Worm (Caenorhabditis elegans) whole organism, early embryonic: ENCODE measurements around the gene srh-41.

Experiments
- B0310.2 ChIP-seq: sonication (generic microtip); optimal IDR thresholded peaks from 2 replicates; lab custom pipeline; 2016; ENCODE audit warnings: mild to moderate bottlenecking, missing genetic modification characterization, missing compliant biosample characterization
- aly-1 ChIP-seq: sonication (generic microtip); optimal IDR thresholded peaks from 2 replicates; lab custom pipeline; 2016; ENCODE audit warnings: missing genetic modification characterization, missing compliant biosample characterization
- ama-1 ChIP-seq: fragments of 150-350 bp; optimal IDR thresholded peaks from 2 replicates; lab custom pipeline; 2014
- ceh-13 ChIP-seq: fragments of 200-800 bp; sonication (Bioruptor generic); optimal IDR thresholded peaks from 2 replicates; lab custom pipeline; 2018; ENCODE audit warnings: mild to moderate bottlenecking, missing genetic modification characterization, missing compliant biosample characterization
- ceh-36 ChIP-seq: sonication (generic microtip); optimal IDR thresholded peaks from 2 replicates; lab custom pipeline; 2016; ENCODE audit warnings: missing genetic modification characterization, inconsistent platforms, missing compliant biosample characterization
- ets-7 ChIP-seq: sonication (generic microtip); optimal IDR thresholded peaks from 2 replicates; lab custom pipeline; 2016; ENCODE audit warnings: missing genotype, missing genetic modification characterization, missing compliant biosample characterization
- flt-1 ChIP-seq: fragments of 200-800 bp; sonication (Bioruptor generic); IDR thresholded peaks from 2 replicates; pipeline ENCODE4 v1.3.6; 2022; ENCODE audit warnings: missing genetic modification characterization, missing compliant biosample characterization
- hnd-1 ChIP-seq: sonication (generic microtip); optimal IDR thresholded peaks from 2 replicates; lab custom pipeline; 2016; ENCODE audit warnings: missing genetic modification characterization, missing compliant biosample characterization
- pes-1 ChIP-seq: fragments of 200-800 bp; sonication (Bioruptor generic); IDR thresholded peaks from 2 replicates; pipeline ENCODE4 v1.3.6; 2022; ENCODE audit warnings: missing genetic modification reagents, missing genetic modification characterization, missing compliant biosample characterization
- tra-4 ChIP-seq: sonication (generic microtip); optimal IDR thresholded peaks from 2 replicates; lab custom pipeline; 2017; ENCODE audit warnings: missing genetic modification characterization, missing compliant biosample characterization

DNA sequence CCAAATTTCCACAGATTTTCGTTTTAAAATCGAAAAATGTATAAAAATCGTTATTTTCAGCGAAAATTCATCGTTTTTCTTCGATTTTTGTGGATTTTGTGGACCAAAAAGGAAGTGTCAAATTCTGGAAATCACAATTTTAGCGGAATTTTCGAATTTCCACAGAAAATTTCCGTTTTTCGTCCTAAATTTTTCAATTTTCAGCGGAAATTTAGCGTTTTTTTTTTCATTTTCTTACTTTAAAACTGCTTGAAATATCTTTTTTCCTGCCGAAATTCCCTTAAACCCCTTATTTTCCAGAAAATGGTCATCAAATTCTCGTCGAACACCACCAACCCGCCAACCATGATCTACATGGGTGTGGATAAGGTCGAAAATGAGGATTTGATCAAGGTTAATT is 35.1 kb downstream of the srh-41 start, which contains the start of gene Y54G11A.2:
- no peak for TF ChIP-seq ama-1 (lab: Kevin White, UChicago)
- TF ChIP-seq ceh-13, result no peak
- TF ChIP-seq ets-7 (tag; lab: Kevin White, UChicago), result no peak
- no peak for TF ChIP-seq B0310.2
- TF ChIP-seq flt-1 (GFP tag; lab: Robert Waterston, UW), result no peak
- no peak for TF ChIP-seq hnd-1 (tag; lab: Kevin White, UChicago)
- no peak for TF ChIP-seq pes-1 (GFP tag; lab: Robert Waterston, UW)
- TF ChIP-seq aly-1, result no peak
- TF ChIP-seq ceh-36 (tag; lab: Kevin White, UChicago), result no peak
- TF ChIP-seq tra-4 (tag; lab: Kevin White, UChicago), result no peak
